Worm (Caenorhabditis elegans) whole organism, L4/young adult: ENCODE measurements around the gene nduv-3.

Experiments
- W03F9.2 ChIP-seq: fragments of 150-350 bp; optimal IDR thresholded peaks from 2 replicates; lab custom pipeline; 2014; ENCODE audit warnings: missing biosample characterization, missing genetic modification characterization
- dao-5 ChIP-seq: sonication (generic microtip); optimal IDR thresholded peaks from 2 replicates; lab custom pipeline; 2016; ENCODE audit warnings: missing genotype, missing genetic modification characterization, moderate library complexity, missing compliant biosample characterization
- him-1 ChIP-seq: sonication (generic microtip); optimal IDR thresholded peaks from 2 replicates; lab custom pipeline; 2016; ENCODE audit warnings: missing genotype, missing genetic modification reagents, missing genetic modification characterization, missing compliant biosample characterization

ce11 chrIV:2630145-2630544, 11.0 kb upstream of the nduv-3 start:
- no peak for TF ChIP-seq dao-5 (tag; lab: Kevin White, UChicago)
- no peak for TF ChIP-seq W03F9.2 (tag; lab: Kevin White, UChicago)
- TF ChIP-seq him-1 (tag; lab: Kevin White, UChicago) = no peak
